Fruit fly (Drosophila melanogaster): ENCODE results near the gene CG9123.

Gene CG9123

DNA sequence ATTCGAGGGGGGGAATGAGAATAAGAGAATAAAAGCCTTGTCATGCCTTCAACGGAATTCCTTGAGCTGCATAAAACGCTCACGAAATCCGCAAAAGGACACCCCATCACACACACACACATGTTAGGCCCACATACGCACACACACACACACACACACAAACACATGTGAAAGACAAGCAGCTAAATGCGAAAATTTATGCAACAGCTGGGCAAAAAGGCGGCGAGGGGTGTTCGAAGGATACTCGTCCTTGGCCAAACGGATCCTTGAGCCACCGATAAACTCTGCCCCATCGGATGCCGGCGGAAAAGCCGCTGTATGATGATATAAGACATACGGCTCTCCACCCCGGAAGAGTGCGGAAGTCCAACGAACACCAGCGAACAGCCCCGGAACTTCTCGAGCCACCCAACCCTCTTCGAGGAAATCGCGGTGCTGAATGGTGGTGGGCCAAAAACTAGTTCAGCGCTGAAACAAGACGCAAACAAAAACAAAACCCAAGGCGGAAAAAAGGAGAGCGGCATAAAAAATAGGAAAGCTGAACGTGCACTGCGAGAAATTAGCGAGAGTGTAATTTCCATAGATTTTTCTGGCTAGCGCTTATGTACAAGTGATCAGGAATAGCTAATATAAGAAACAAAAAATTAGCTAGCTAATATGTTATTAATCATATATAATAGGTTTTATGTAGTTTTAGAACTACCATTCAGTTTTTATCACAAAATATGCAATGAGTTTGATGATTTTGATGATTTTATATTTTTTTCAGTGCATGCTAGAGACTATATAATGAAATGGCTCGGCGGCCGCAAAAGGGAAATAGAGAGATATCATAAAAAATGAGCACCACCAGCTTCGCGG, 41.8 kb upstream of the CG9123 start (continued):
- no peak for TF ChIP-seq NFAT (GFP tag; IDR thresholded peaks at IDR 0.05)
- TF ChIP-seq CG14050 (GFP tag; IDR thresholded peaks at IDR 0.05): peak; percentile 45; the same call in 1 of the 3 replicates
- TF ChIP-seq ATbp (GFP tag; optimal IDR thresholded peaks at IDR 0.05): peak; percentile 63
- TF ChIP-seq croc (GFP tag; conservative IDR thresholded peaks at IDR 0.05): peak; percentile 28; the same call in 1 of the 3 replicates
- TF ChIP-seq stwl (tag; optimal IDR thresholded peaks at IDR 0.05): no peak
- TF ChIP-seq emc (GFP tag; optimal IDR thresholded peaks at IDR 0.05): no peak
- TF ChIP-seq fd102C (GFP tag; optimal IDR thresholded peaks at IDR 0.05): no peak
- TF ChIP-seq CG34224 (GFP tag; IDR thresholded peaks at IDR 0.05; ENCODE audit: partially characterized antibody): no peak
- TF ChIP-seq CG17802 (tag; optimal IDR thresholded peaks at IDR 0.05): no peak
- no peak for TF ChIP-seq D19B (GFP tag; optimal IDR thresholded peaks at IDR 0.05)
- no peak for TF ChIP-seq B-H2 (GFP tag; optimal IDR thresholded peaks at IDR 0.05)
- TF ChIP-seq peb (GFP tag; IDR thresholded peaks at IDR 0.05): no peak
- TF ChIP-seq her (GFP tag; optimal IDR thresholded peaks at IDR 0.05): no peak
- no peak for TF ChIP-seq CG32772 (GFP tag; IDR thresholded peaks at IDR 0.05)
- peak; percentile 68 for TF ChIP-seq CG12391 (tag; optimal IDR thresholded peaks at IDR 0.05)
- peak; percentile 46 for TF ChIP-seq Hand (GFP tag; optimal IDR thresholded peaks at IDR 0.05)
- no peak for TF ChIP-seq pho (GFP tag; optimal IDR thresholded peaks at IDR 0.05)
- TF ChIP-seq Eip74EF (GFP tag; optimal IDR thresholded peaks at IDR 0.05): peak in 1 of 2 experiments; percentile 51
- peak; percentile 23; the same call in 1 of the 2 replicates for TF ChIP-seq CG17328 (GFP tag; IDR thresholded peaks at IDR 0.05)
- no peak for TF ChIP-seq CG1832 (GFP tag; optimal IDR thresholded peaks at IDR 0.05)
- TF ChIP-seq lbe (GFP tag; optimal IDR thresholded peaks at IDR 0.05): no peak
- TF ChIP-seq E2f1 (GFP tag; IDR thresholded peaks at IDR 0.05): peak; percentile 30; the same call in 1 of the 2 replicates
- TF ChIP-seq Atf-2 (GFP tag; optimal IDR thresholded peaks at IDR 0.05): no peak
- TF ChIP-seq Hr39 (optimal IDR thresholded peaks at IDR 0.05): no peak
- no peak for TF ChIP-seq Rx (GFP tag; IDR thresholded peaks at IDR 0.05)
- TF ChIP-seq CG7963 (GFP tag; IDR thresholded peaks at IDR 0.05; ENCODE audit: partially characterized antibody): no peak
- no peak for TF ChIP-seq CG7786 (GFP tag; optimal IDR thresholded peaks at IDR 0.05)
- peak; percentile 63 for TF ChIP-seq Xbp1 (GFP tag; optimal IDR thresholded peaks at IDR 0.05)
- no peak for TF ChIP-seq Dll (GFP tag; IDR thresholded peaks at IDR 0.05; ENCODE audit: partially characterized antibody)
- TF ChIP-seq Aef1 (GFP tag; IDR thresholded peaks at IDR 0.05): peak; percentile 18; the same call in 1 of the 3 replicates
- TF ChIP-seq caup (GFP tag; optimal IDR thresholded peaks at IDR 0.05; ENCODE audit: severe bottlenecking): peak; percentile 45
- TF ChIP-seq pan (optimal IDR thresholded peaks at IDR 0.05): no peak
- peak in 1 of 2 experiments; percentile 58 for TF ChIP-seq pan (GFP tag; optimal IDR thresholded peaks at IDR 0.05 in 1 of 2, IDR thresholded peaks at IDR 0.05 in 1 of 2)
- peak; percentile 37; the same call in 1 of the 2 replicates for TF ChIP-seq Rfx (GFP tag; IDR thresholded peaks at IDR 0.05)
- no peak for TF ChIP-seq disco-r (GFP tag; optimal IDR thresholded peaks at IDR 0.05)
- peak; percentile 36 for TF ChIP-seq CG2875 (GFP tag; optimal IDR thresholded peaks at IDR 0.05)
- TF ChIP-seq prd (optimal IDR thresholded peaks at IDR 0.05): no peak
- peak; percentile 61; the same call in 2 of the 3 replicates for TF ChIP-seq prd (GFP tag; IDR thresholded peaks at IDR 0.05)
- TF ChIP-seq CG6854 (GFP tag; optimal IDR thresholded peaks at IDR 0.05): peak; percentile 37
- no peak for TF ChIP-seq Doc3 (GFP tag; IDR thresholded peaks at IDR 0.05; ENCODE audit: partially characterized antibody)
- TF ChIP-seq mam (GFP tag; optimal IDR thresholded peaks at IDR 0.05): no peak
- TF ChIP-seq CG10543 (GFP tag; optimal IDR thresholded peaks at IDR 0.05): peak; percentile 53
- no peak for TF ChIP-seq amos (GFP tag; IDR thresholded peaks at IDR 0.05; ENCODE audit: partially characterized antibody)
- TF ChIP-seq CG12659 (GFP tag; optimal IDR thresholded peaks at IDR 0.05): peak; percentile 45
- TF ChIP-seq Poxn (GFP tag; IDR thresholded peaks at IDR 0.05): no peak
- TF ChIP-seq CG18476 (GFP tag; optimal IDR thresholded peaks at IDR 0.05): peak; percentile 96
- TF ChIP-seq CG14965 (GFP tag; optimal IDR thresholded peaks at IDR 0.05; ENCODE audit: borderline replicate concordance): no peak
- no peak for TF ChIP-seq wor (GFP tag; IDR thresholded peaks at IDR 0.05)

Measured in whole organism, embryonic.